Fruit fly (Drosophila melanogaster): ENCODE measurements around the gene alphaTub67C.

Gene alphaTub67C

dm6 chr3L:9714537-9715144, 33.6 kb downstream of the alphaTub67C start:
- no peak for TF ChIP-seq EcR (GFP tag; optimal IDR thresholded peaks at IDR 0.05)
- no peak for TF ChIP-seq usp (GFP tag; optimal IDR thresholded peaks at IDR 0.05)
- no peak for TF ChIP-seq CG8478 (optimal IDR thresholded peaks at IDR 0.05)
- no peak for TF ChIP-seq Dll (optimal IDR thresholded peaks at IDR 0.05)
- TF ChIP-seq psq (optimal IDR thresholded peaks at IDR 0.05), result no peak
- no peak for TF ChIP-seq pan (optimal IDR thresholded peaks at IDR 0.05)

dm6 chr3L:9716595-9716994, 35.5 kb downstream of the alphaTub67C start:
- no peak for TF ChIP-seq usp (GFP tag; optimal IDR thresholded peaks at IDR 0.05)
- no peak for TF ChIP-seq EcR (GFP tag; optimal IDR thresholded peaks at IDR 0.05)
- no peak for TF ChIP-seq pan (optimal IDR thresholded peaks at IDR 0.05)
- TF ChIP-seq psq (optimal IDR thresholded peaks at IDR 0.05), result no peak
- no peak for TF ChIP-seq CG8478 (optimal IDR thresholded peaks at IDR 0.05)
- no peak for TF ChIP-seq Dll (optimal IDR thresholded peaks at IDR 0.05)

DNA sequence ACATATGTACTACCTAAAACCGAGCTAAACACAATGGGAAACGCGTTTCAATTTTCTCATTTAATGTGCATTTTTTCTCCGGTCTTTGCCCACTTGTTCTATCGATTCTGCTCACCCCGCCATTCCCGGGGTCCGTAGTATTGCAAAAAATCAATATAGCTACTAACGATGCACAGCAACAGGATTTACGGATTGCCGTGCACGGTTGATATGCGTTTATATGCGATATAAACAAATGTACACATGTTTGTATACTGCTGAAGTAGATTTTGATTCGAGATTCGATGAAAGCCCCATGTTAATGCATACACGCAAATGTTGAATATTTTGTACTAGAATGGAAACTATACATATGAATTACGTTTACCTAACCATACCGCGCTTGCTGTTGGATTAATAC, 36.0 kb downstream of the alphaTub67C start:
- TF ChIP-seq pan (optimal IDR thresholded peaks at IDR 0.05) (no peak), usp (GFP tag; optimal IDR thresholded peaks at IDR 0.05) (no peak), Dll (optimal IDR thresholded peaks at IDR 0.05) (no peak), EcR (GFP tag; optimal IDR thresholded peaks at IDR 0.05) (no peak), psq (optimal IDR thresholded peaks at IDR 0.05) (no peak), CG8478 (optimal IDR thresholded peaks at IDR 0.05) (no peak)

dm6 chr3L:9717839-9718238, 36.8 kb downstream of the alphaTub67C start:
- no peak for TF ChIP-seq usp (GFP tag; optimal IDR thresholded peaks at IDR 0.05)
- no peak for TF ChIP-seq psq (optimal IDR thresholded peaks at IDR 0.05)
- TF ChIP-seq Dll (optimal IDR thresholded peaks at IDR 0.05), result no peak
- no peak for TF ChIP-seq EcR (GFP tag; optimal IDR thresholded peaks at IDR 0.05)
- TF ChIP-seq pan (optimal IDR thresholded peaks at IDR 0.05), result no peak
- no peak for TF ChIP-seq CG8478 (optimal IDR thresholded peaks at IDR 0.05)

- TF ChIP-seq Dll (optimal IDR thresholded peaks at IDR 0.05), result no peak
- TF ChIP-seq EcR (GFP tag; optimal IDR thresholded peaks at IDR 0.05), result no peak
- no peak for TF ChIP-seq CG8478 (optimal IDR thresholded peaks at IDR 0.05)
- no peak for TF ChIP-seq usp (GFP tag; optimal IDR thresholded peaks at IDR 0.05)
- TF ChIP-seq psq (optimal IDR thresholded peaks at IDR 0.05), result no peak
- TF ChIP-seq pan (optimal IDR thresholded peaks at IDR 0.05), result no peak
Measured at dm6 chr3L:9718929-9719328, 37.9 kb downstream of the alphaTub67C start, which contains the start of the genes CG18178 and CG14174. TSS of gene CG18178 (minus strand) at chr3L:9719144. TSS of gene CG14174 (plus strand) at chr3L:9719328.

DNA sequence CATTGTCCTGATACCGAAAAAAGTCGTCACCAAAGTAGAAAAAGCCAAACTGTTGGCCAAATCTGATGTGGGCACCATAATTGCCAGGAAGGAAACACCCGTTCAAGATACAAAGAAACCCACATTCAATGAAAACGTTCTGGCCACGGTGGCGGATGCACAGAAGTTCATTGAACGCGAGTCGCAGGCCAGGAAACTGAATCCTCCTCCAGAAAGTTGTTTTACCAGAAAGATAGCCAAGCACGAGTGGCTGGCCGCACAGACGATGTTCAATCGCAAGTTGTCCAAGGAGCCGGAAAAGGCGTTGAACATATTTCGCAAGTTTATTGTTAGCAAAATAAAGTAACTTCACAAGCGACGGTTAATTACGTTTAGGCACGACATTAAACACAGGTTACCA, 39.0 kb downstream of the alphaTub67C start:
- TF ChIP-seq EcR (GFP tag; optimal IDR thresholded peaks at IDR 0.05) (no peak), Dll (optimal IDR thresholded peaks at IDR 0.05) (no peak), CG8478 (optimal IDR thresholded peaks at IDR 0.05) (no peak), psq (optimal IDR thresholded peaks at IDR 0.05) (no peak), pan (optimal IDR thresholded peaks at IDR 0.05) (no peak)

- no peak for TF ChIP-seq EcR (GFP tag; optimal IDR thresholded peaks at IDR 0.05)
- TF ChIP-seq CG8478 (optimal IDR thresholded peaks at IDR 0.05), result no peak
- no peak for TF ChIP-seq pan (optimal IDR thresholded peaks at IDR 0.05)
- no peak for TF ChIP-seq psq (optimal IDR thresholded peaks at IDR 0.05)
- no peak for TF ChIP-seq Dll (optimal IDR thresholded peaks at IDR 0.05)
- TF ChIP-seq usp (GFP tag; optimal IDR thresholded peaks at IDR 0.05), result no peak
Measured at dm6 chr3L:9723108-9723507, 42.0 kb downstream of the alphaTub67C start, which contains the start of the genes nbs and defl. TSS of gene nbs (minus strand) at chr3L:9723194. TSS of gene defl (plus strand) at chr3L:9723423.

- TF ChIP-seq CG8478 (optimal IDR thresholded peaks at IDR 0.05), result no peak
- TF ChIP-seq psq (optimal IDR thresholded peaks at IDR 0.05), result no peak
- no peak for TF ChIP-seq pan (optimal IDR thresholded peaks at IDR 0.05)
- no peak for TF ChIP-seq Dll (optimal IDR thresholded peaks at IDR 0.05)
- TF ChIP-seq usp (GFP tag; optimal IDR thresholded peaks at IDR 0.05), result no peak
- no peak for TF ChIP-seq EcR (GFP tag; optimal IDR thresholded peaks at IDR 0.05)
Measured at dm6 chr3L:9726707-9727106, 45.6 kb downstream of the alphaTub67C start, which contains the start of gene Naa60. TSS of gene Naa60 (plus strand) at chr3L:9726895.

DNA sequence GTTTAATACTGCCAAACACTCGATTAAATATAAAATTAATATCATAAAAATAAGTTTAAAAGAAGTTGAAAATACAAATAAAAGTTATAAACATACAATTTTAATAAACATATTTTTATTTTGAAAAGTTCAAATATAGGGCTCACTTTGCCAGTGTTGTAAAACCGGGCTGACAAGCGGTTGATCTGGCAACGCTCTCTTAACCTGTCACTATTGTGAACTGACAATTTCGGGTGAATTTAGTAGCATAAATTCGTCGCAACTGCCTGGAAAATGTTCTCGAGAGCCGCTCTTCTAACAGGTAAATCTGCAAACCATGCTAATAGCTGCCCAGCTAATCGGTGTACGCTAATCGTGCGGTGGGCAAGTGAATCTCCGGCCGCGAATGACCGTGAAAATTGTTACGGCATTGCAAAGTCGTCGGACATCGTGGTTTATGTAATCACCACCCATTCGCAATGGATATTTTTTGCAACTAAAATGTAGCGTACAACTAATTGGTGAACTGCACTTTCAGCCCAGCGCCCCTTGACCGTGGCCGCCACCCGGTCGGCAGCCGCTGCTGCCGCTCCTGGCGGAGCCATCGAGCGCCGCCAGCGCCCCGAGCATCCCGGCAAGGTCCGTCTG, 48.8 kb downstream of the alphaTub67C start, which contains the start of gene ATPsynB:
Gene ATPsynB (plus strand): TSS at position 205 of the 627 bp plus-strand sequence.
- TF ChIP-seq psq (optimal IDR thresholded peaks at IDR 0.05), result no peak
- no peak for TF ChIP-seq Dll (optimal IDR thresholded peaks at IDR 0.05)
- TF ChIP-seq EcR (GFP tag; optimal IDR thresholded peaks at IDR 0.05), result no peak
- no peak for TF ChIP-seq usp (GFP tag; optimal IDR thresholded peaks at IDR 0.05)
- no peak for TF ChIP-seq CG8478 (optimal IDR thresholded peaks at IDR 0.05)
